Fruit fly (Drosophila melanogaster) whole organism, embryonic: ENCODE results near the gene CG16852.

ENCODE experiments used
- Abd-B ChIP-seq: fragments of 200-800 bp; sonication (Bioruptor generic); optimal IDR thresholded peaks from 2 replicates; lab custom pipeline; 2018; ENCODE audit warnings: missing biosample characterization, mild to moderate bottlenecking, missing genetic modification characterization, moderate library complexity
- Adf1 ChIP-seq: fragments of 200-800 bp; sonication (Bioruptor generic); IDR thresholded peaks from 2 replicates; pipeline ENCODE4 v1.3.6; 2022; ENCODE audit warnings: missing biosample characterization, missing genetic modification characterization
- Aef1 ChIP-seq: fragments of 200-800 bp; sonication (Bioruptor generic); IDR thresholded peaks from 3 replicates; pipeline ENCODE4 v1.3.6; 2022; ENCODE audit warnings: missing biosample characterization, missing genetic modification characterization
- B-H1 ChIP-seq: fragments of 200-800 bp; sonication (Bioruptor generic); IDR thresholded peaks from 3 replicates; pipeline ENCODE4 v1.3.6; 2022; ENCODE audit warnings: missing biosample characterization, missing genetic modification characterization
- Blimp-1 ChIP-seq: fragments of 200-800 bp; sonication (Bioruptor generic); optimal IDR thresholded peaks from 3 replicates; lab custom pipeline; 2018; ENCODE audit warnings: missing biosample characterization, missing genetic modification characterization, mild to moderate bottlenecking, moderate library complexity, missing genetic modification reagents
- CG10431 ChIP-seq: fragments of 200-800 bp; sonication (Bioruptor generic); optimal IDR thresholded peaks from 3 replicates; lab custom pipeline; 2018; ENCODE audit warnings: missing biosample characterization, mild to moderate bottlenecking, missing genetic modification characterization
- CG10565 ChIP-seq: fragments of 200-800 bp; sonication (Bioruptor generic); optimal IDR thresholded peaks from 3 replicates; lab custom pipeline; 2016; ENCODE audit warnings: missing biosample characterization, mild to moderate bottlenecking, missing genetic modification characterization
- CG10654 ChIP-seq: fragments of 200-800 bp; sonication (Bioruptor generic); optimal IDR thresholded peaks from 2 replicates; lab custom pipeline; 2016; ENCODE audit warnings: missing biosample characterization, missing genetic modification characterization
- CG12744 ChIP-seq: fragments of 200-800 bp; sonication (Bioruptor generic); optimal IDR thresholded peaks from 2 replicates; lab custom pipeline; 2016; ENCODE audit warnings: missing biosample characterization, missing genetic modification characterization
- CG13123 ChIP-seq: fragments of 200-800 bp; sonication (Bioruptor generic); optimal IDR thresholded peaks from 2 replicates; lab custom pipeline; 2016; ENCODE audit warnings: missing biosample characterization, missing genetic modification characterization
- CG15269 ChIP-seq: fragments of 200-800 bp; sonication (Bioruptor generic); optimal IDR thresholded peaks from 2 replicates; lab custom pipeline; 2018; ENCODE audit warnings: missing biosample characterization, mild to moderate bottlenecking, missing genetic modification characterization, moderate library complexity
- CG1529 ChIP-seq: fragments of 200-800 bp; sonication (Bioruptor generic); optimal IDR thresholded peaks from 3 replicates; lab custom pipeline; 2018; ENCODE audit warnings: missing biosample characterization, missing genetic modification characterization
- CG17802 ChIP-seq: fragments of 200-800 bp; sonication (Bioruptor generic); optimal IDR thresholded peaks from 2 replicates; lab custom pipeline; 2018; ENCODE audit warnings: missing biosample characterization, mild to moderate bottlenecking, missing genetic modification characterization, moderate library complexity
- CG2202 ChIP-seq: fragments of 200-800 bp; sonication (Bioruptor generic); optimal IDR thresholded peaks from 2 replicates; lab custom pipeline; 2018; ENCODE audit warnings: missing biosample characterization, mild to moderate bottlenecking, missing genetic modification characterization
- CG31365 ChIP-seq: fragments of 200-800 bp; sonication (Bioruptor generic); optimal IDR thresholded peaks from 2 replicates; lab custom pipeline; 2018; ENCODE audit warnings: missing biosample characterization, mild to moderate bottlenecking, missing genetic modification characterization
- CG31388 ChIP-seq: fragments of 200-800 bp; sonication (Bioruptor generic); optimal IDR thresholded peaks from 2 replicates; lab custom pipeline; 2016; ENCODE audit warnings: missing biosample characterization, missing genetic modification characterization
- CG34224 ChIP-seq: fragments of 200-800 bp; sonication (Bioruptor generic); IDR thresholded peaks from 3 replicates; pipeline ENCODE4 v1.3.6; 2022; ENCODE audit warnings: missing biosample characterization, missing genetic modification characterization; ENCODE audit not compliant: partially characterized antibody
- CG3995 ChIP-seq: fragments of 200-800 bp; sonication (Bioruptor generic); optimal IDR thresholded peaks from 3 replicates; lab custom pipeline; 2016; ENCODE audit warnings: missing biosample characterization, missing genetic modification characterization
- CG6254 ChIP-seq: fragments of 200-800 bp; sonication (Bioruptor generic); optimal IDR thresholded peaks from 3 replicates; lab custom pipeline; 2017; ENCODE audit warnings: mild to moderate bottlenecking, missing biosample characterization, missing genetic modification reagents, missing genetic modification characterization
- CG8924 ChIP-seq: fragments of 200-800 bp; optimal IDR thresholded peaks from 3 replicates; lab custom pipeline; 2019; ENCODE audit warnings: missing biosample characterization, mild to moderate bottlenecking, missing genetic modification characterization, moderate library complexity
- H15 ChIP-seq: fragments of 200-800 bp; sonication (Bioruptor generic); IDR thresholded peaks from 3 replicates; pipeline ENCODE4 v1.3.6; 2022; ENCODE audit warnings: missing biosample characterization, missing genetic modification characterization
- HHEX ChIP-seq: fragments of 200-800 bp; sonication (Bioruptor generic); optimal IDR thresholded peaks from 3 replicates; lab custom pipeline; 2017; ENCODE audit warnings: missing biosample characterization, mild to moderate bottlenecking, missing genetic modification characterization, missing genetic modification reagents
- Lpt ChIP-seq: fragments of >200 bp; optimal IDR thresholded peaks from 2 replicates; lab custom pipeline; 2018; ENCODE audit warnings: missing biosample characterization, missing genetic modification characterization
- Mad ChIP-seq: fragments of 200-800 bp; sonication (Bioruptor generic); optimal IDR thresholded peaks from 2 replicates; lab custom pipeline; 2016; ENCODE audit warnings: missing biosample characterization, missing genetic modification characterization
- NC2β ChIP-seq: fragments of 200-800 bp; sonication (Bioruptor generic); optimal IDR thresholded peaks from 2 replicates; lab custom pipeline; 2016; ENCODE audit warnings: missing biosample characterization, missing genetic modification characterization
- NFAT ChIP-seq: fragments of 200-800 bp; sonication (Bioruptor generic); IDR thresholded peaks from 2 replicates; pipeline ENCODE4 v1.3.6; 2022; ENCODE audit warnings: missing biosample characterization, missing genetic modification characterization
- NfI ChIP-seq: fragments of 200-800 bp; sonication (Bioruptor generic); optimal IDR thresholded peaks from 3 replicates; lab custom pipeline; 2018; ENCODE audit warnings: missing biosample characterization, mild to moderate bottlenecking, missing genetic modification characterization, moderate library complexity
- Opbp ChIP-seq: fragments of 200-800 bp; sonication (Bioruptor generic); IDR thresholded peaks from 3 replicates; pipeline ENCODE4 v1.3.6; 2022; ENCODE audit warnings: missing biosample characterization, missing genetic modification characterization; ENCODE audit not compliant: partially characterized antibody
- Poxn ChIP-seq: fragments of 200-800 bp; sonication (Bioruptor generic); IDR thresholded peaks from 2 replicates; pipeline ENCODE4 v1.3.6; 2022; ENCODE audit warnings: missing biosample characterization, missing genetic modification characterization
- amos ChIP-seq: fragments of 200-800 bp; sonication (Bioruptor generic); IDR thresholded peaks from 2 replicates; pipeline ENCODE4 v1.3.6; 2022; ENCODE audit warnings: missing biosample characterization, missing genetic modification characterization; ENCODE audit not compliant: partially characterized antibody
- ase ChIP-seq: fragments of 200-800 bp; sonication (Bioruptor generic); IDR thresholded peaks from 3 replicates; pipeline ENCODE4 v1.3.6; 2022; ENCODE audit warnings: missing biosample characterization, missing genetic modification characterization
- bowl ChIP-seq: fragments of 200-800 bp; sonication (Bioruptor generic); IDR thresholded peaks from 2 replicates; pipeline ENCODE4 v1.3.6; 2022; ENCODE audit warnings: missing biosample characterization, missing genetic modification characterization
- dm ChIP-seq: fragments of 200-800 bp; sonication (Bioruptor generic); optimal IDR thresholded peaks from 3 replicates; lab custom pipeline; 2016; ENCODE audit warnings: missing biosample characterization, missing genetic modification characterization
- dmrt11E ChIP-seq: fragments of 200-800 bp; sonication (Bioruptor generic); optimal IDR thresholded peaks from 3 replicates; lab custom pipeline; 2018; ENCODE audit warnings: missing biosample characterization, mild to moderate bottlenecking, missing genetic modification characterization, moderate library complexity
- grau ChIP-seq: fragments of 200-800 bp; optimal IDR thresholded peaks from 3 replicates; lab custom pipeline; 2019; ENCODE audit warnings: missing biosample characterization, mild to moderate bottlenecking, missing genetic modification characterization, moderate library complexity
- hbn ChIP-seq: fragments of 200-800 bp; sonication (Bioruptor generic); IDR thresholded peaks from 2 replicates; pipeline ENCODE4 v1.3.6; 2022; ENCODE audit warnings: missing biosample characterization, missing genetic modification characterization; ENCODE audit not compliant: partially characterized antibody
- knrl ChIP-seq: fragments of 200-800 bp; sonication (Bioruptor generic); IDR thresholded peaks from 3 replicates; pipeline ENCODE4 v1.3.6; 2022; ENCODE audit warnings: missing biosample characterization, missing genetic modification characterization; ENCODE audit not compliant: partially characterized antibody
- lab ChIP-seq: fragments of 200-800 bp; sonication (Bioruptor generic); optimal IDR thresholded peaks from 3 replicates; lab custom pipeline; 2017; ENCODE audit warnings: missing biosample characterization, missing genetic modification characterization, mild to moderate bottlenecking, moderate library complexity, missing genetic modification reagents
- maf-S ChIP-seq: fragments of 200-800 bp; sonication (Bioruptor generic); optimal IDR thresholded peaks from 2 replicates; lab custom pipeline; 2016; ENCODE audit warnings: missing biosample characterization, missing genetic modification characterization
- nmo ChIP-seq: fragments of 200-800 bp; sonication (Bioruptor generic); optimal IDR thresholded peaks from 2 replicates; lab custom pipeline; 2018; ENCODE audit warnings: missing biosample characterization, mild to moderate bottlenecking, missing genetic modification characterization, moderate library complexity
- pb ChIP-seq: fragments of 200-800 bp; sonication (Bioruptor generic); optimal IDR thresholded peaks from 3 replicates; lab custom pipeline; 2016; ENCODE audit warnings: missing biosample characterization, missing genetic modification characterization
- rib ChIP-seq: fragments of 200-800 bp; sonication (Bioruptor generic); IDR thresholded peaks from 2 replicates; pipeline ENCODE4 v1.3.6; 2022; ENCODE audit warnings: missing biosample characterization, missing genetic modification characterization
- seq ChIP-seq: fragments of 200-800 bp; sonication (Bioruptor generic); IDR thresholded peaks from 2 replicates; pipeline ENCODE4 v1.3.6; 2022; ENCODE audit warnings: missing biosample characterization, missing genetic modification characterization
- slou ChIP-seq: fragments of 200-800 bp; sonication (Bioruptor generic); optimal IDR thresholded peaks from 3 replicates; lab custom pipeline; 2016; ENCODE audit warnings: missing biosample characterization, missing genetic modification characterization
- stwl ChIP-seq: fragments of 200-800 bp; sonication (Bioruptor generic); optimal IDR thresholded peaks from 3 replicates; lab custom pipeline; 2018; ENCODE audit warnings: missing biosample characterization, mild to moderate bottlenecking, missing genetic modification characterization, moderate library complexity
- unpg ChIP-seq: fragments of 200-800 bp; sonication (Bioruptor generic); optimal IDR thresholded peaks from 3 replicates; lab custom pipeline; 2018; ENCODE audit warnings: missing biosample characterization, mild to moderate bottlenecking, missing genetic modification characterization, moderate library complexity

The CG16852 gene

dm6 chr2L:13512182-13513032, 28.1 kb upstream of the CG16852 start (continued):
- no peak for TF ChIP-seq CG31388 (GFP tag; lab: Kevin White, UChicago)
- TF ChIP-seq lab (GFP tag; lab: Kevin White, UChicago): peak; percentile 35
- TF ChIP-seq CG3995: no peak
- no peak for TF ChIP-seq CG6254 (GFP tag; lab: Kevin White, UChicago)
- peak; percentile 70; the same call in 1 of the 2 replicates for TF ChIP-seq bowl (GFP tag; lab: Robert Waterston, UW)
- peak; percentile 60 for TF ChIP-seq CG15269 (tag; lab: Kevin White, UChicago)
- TF ChIP-seq CG13123 (GFP tag; lab: Kevin White, UChicago): no peak
- no peak for TF ChIP-seq NfI (GFP tag; lab: Kevin White, UChicago)
- TF ChIP-seq NFAT (GFP tag; lab: Robert Waterston, UW): no peak
- no peak for TF ChIP-seq amos (GFP tag; lab: Robert Waterston, UW)
- TF ChIP-seq NC2β (GFP tag; lab: Kevin White, UChicago): no peak
- no peak for TF ChIP-seq hbn (GFP tag; lab: Robert Waterston, UW)
- TF ChIP-seq Poxn (GFP tag; lab: Robert Waterston, UW): no peak
- TF ChIP-seq dm: no peak
- TF ChIP-seq B-H1: peak; percentile 17; the same call in 1 of the 3 replicates
- peak; percentile 26 for TF ChIP-seq Blimp-1 (GFP tag; lab: Kevin White, UChicago)
- peak; percentile 87 for TF ChIP-seq grau (tag; lab: Kevin White, UChicago)
- no peak for TF ChIP-seq CG10565 (GFP tag; lab: Kevin White, UChicago)
- TF ChIP-seq CG34224 (GFP tag; lab: Robert Waterston, UW): no peak
- no peak for TF ChIP-seq CG1529 (GFP tag; lab: Kevin White, UChicago)
- no peak for TF ChIP-seq CG10431
- peak; percentile 19 for TF ChIP-seq HHEX (GFP tag; lab: Kevin White, UChicago)
- TF ChIP-seq CG17802 (tag; lab: Kevin White, UChicago): no peak
- TF ChIP-seq Aef1 (GFP tag; lab: Robert Waterston, UW): peak; percentile 34; the same call in 1 of the 3 replicates
- TF ChIP-seq Mad (GFP tag; lab: Kevin White, UChicago): no peak
- peak; percentile 31 for TF ChIP-seq nmo
- peak; percentile 45; the same call in 1 of the 2 replicates for TF ChIP-seq seq (GFP tag; lab: Robert Waterston, UW)
- no peak for TF ChIP-seq stwl (tag; lab: Kevin White, UChicago)
- no peak for TF ChIP-seq CG2202 (tag; lab: Kevin White, UChicago)
- TF ChIP-seq ase: peak; percentile 23; the same call in 1 of the 3 replicates
- no peak for TF ChIP-seq CG10654 (GFP tag; lab: Kevin White, UChicago)
- no peak for TF ChIP-seq pb (GFP tag; lab: Kevin White, UChicago)
- no peak for TF ChIP-seq rib (GFP tag; lab: Robert Waterston, UW)
- TF ChIP-seq H15 (GFP tag; lab: Robert Waterston, UW): no peak; the same call in 2 of the 3 replicates
- no peak for TF ChIP-seq CG31365 (tag; lab: Kevin White, UChicago)
- TF ChIP-seq Abd-B (GFP tag; lab: Kevin White, UChicago): peak; percentile 49
- no peak for TF ChIP-seq CG12744
- TF ChIP-seq Opbp (GFP tag; lab: Robert Waterston, UW): no peak
- TF ChIP-seq unpg: peak; percentile 46
- no peak for TF ChIP-seq dmrt11E (tag; lab: Kevin White, UChicago)
- no peak for TF ChIP-seq Adf1 (GFP tag; lab: Robert Waterston, UW)
- TF ChIP-seq maf-S (GFP tag; lab: Kevin White, UChicago): no peak
- no peak for TF ChIP-seq CG8924 (tag; lab: Kevin White, UChicago)
- TF ChIP-seq slou (GFP tag; lab: Kevin White, UChicago): no peak
- TF ChIP-seq knrl (GFP tag; lab: Robert Waterston, UW): no peak
- no peak for TF ChIP-seq Lpt (GFP tag; lab: Kevin White, UChicago)
